Fruit fly (Drosophila melanogaster) whole organism, pupa: ENCODE measurements around the gene smp-30.
A peak's percentile ranks its signal among the peaks of the same experiment; 100 is the strongest.

Experiments
- CG10348 ChIP-seq: fragments of 200-800 bp; sonication (Bioruptor generic); IDR thresholded peaks from 2 replicates; pipeline ENCODE4 v1.3.6; 2022; ENCODE audit warnings: missing biosample characterization, missing genetic modification characterization
- CG12605 ChIP-seq: fragments of 200-800 bp; sonication (Bioruptor generic); IDR thresholded peaks from 2 replicates; pipeline ENCODE4 v1.3.6; 2022; ENCODE audit warnings: missing biosample characterization, missing genetic modification characterization
- CG13204 ChIP-seq: fragments of 200-800 bp; sonication (Bioruptor generic); optimal IDR thresholded peaks from 2 replicates; lab custom pipeline; 2018; ENCODE audit warnings: missing biosample characterization, mild to moderate bottlenecking, missing genetic modification characterization, moderate library complexity
- CG14655 ChIP-seq: fragments of 200-800 bp; sonication (Bioruptor generic); optimal IDR thresholded peaks from 3 replicates; lab custom pipeline; 2017; ENCODE audit warnings: mild to moderate bottlenecking, missing biosample characterization, missing genetic modification reagents, missing genetic modification characterization
- CG15710 ChIP-seq: fragments of 200-800 bp; sonication (Bioruptor generic); optimal IDR thresholded peaks from 2 replicates; lab custom pipeline; 2018; ENCODE audit warnings: missing biosample characterization, mild to moderate bottlenecking, missing genetic modification characterization, moderate library complexity
- CG17806 ChIP-seq: fragments of 200-800 bp; sonication (Bioruptor generic); optimal IDR thresholded peaks from 2 replicates; lab custom pipeline; 2018; ENCODE audit warnings: missing biosample characterization, mild to moderate bottlenecking, missing genetic modification characterization, moderate library complexity
- CG32121 ChIP-seq: fragments of 200-800 bp; sonication (Bioruptor generic); IDR thresholded peaks from 2 replicates; pipeline ENCODE4 v1.3.6; 2022; ENCODE audit warnings: missing biosample characterization, missing genetic modification characterization
- CG34367 ChIP-seq: fragments of 200-800 bp; sonication (Bioruptor generic); optimal IDR thresholded peaks from 2 replicates; lab custom pipeline; 2018; ENCODE audit warnings: missing biosample characterization, mild to moderate bottlenecking, missing genetic modification characterization
- CG4496 ChIP-seq: fragments of 200-800 bp; sonication (Bioruptor generic); IDR thresholded peaks from 3 replicates; pipeline ENCODE4 v1.3.6; 2022; ENCODE audit warnings: missing biosample characterization, missing genetic modification characterization
- CG8159 ChIP-seq: fragments of 200-800 bp; sonication (Bioruptor generic); optimal IDR thresholded peaks from 3 replicates; lab custom pipeline; 2018; ENCODE audit warnings: missing biosample characterization, mild to moderate bottlenecking, missing genetic modification characterization, moderate library complexity
- CG8301 ChIP-seq: fragments of 200-800 bp; sonication (Bioruptor generic); optimal IDR thresholded peaks from 2 replicates; lab custom pipeline; 2018; ENCODE audit warnings: missing biosample characterization, mild to moderate bottlenecking, missing genetic modification characterization
- CG9948 ChIP-seq: fragments of 200-800 bp; sonication (Bioruptor generic); optimal IDR thresholded peaks from 2 replicates; lab custom pipeline; 2018; ENCODE audit warnings: missing biosample characterization, mild to moderate bottlenecking, missing genetic modification characterization, moderate library complexity
- D1 ChIP-seq: fragments of 200-800 bp; sonication (Bioruptor generic); optimal IDR thresholded peaks from 2 replicates; lab custom pipeline; 2018; ENCODE audit warnings: missing biosample characterization, mild to moderate bottlenecking, missing genetic modification characterization, moderate library complexity
- EcR ChIP-seq: fragments of 200-800 bp; sonication (Bioruptor generic); optimal IDR thresholded peaks from 3 replicates; lab custom pipeline; 2019; ENCODE audit warnings: missing biosample characterization, missing genetic modification characterization, mild to moderate bottlenecking, moderate library complexity, missing genetic modification reagents
- Ets98B ChIP-seq: fragments of 200-800 bp; sonication (Bioruptor generic); IDR thresholded peaks from 2 replicates; pipeline ENCODE4 v1.3.6; 2022; ENCODE audit warnings: missing biosample characterization, missing genetic modification characterization
- Pif1A ChIP-seq: fragments of 200-800 bp; sonication (Bioruptor generic); optimal IDR thresholded peaks from 3 replicates; lab custom pipeline; 2016; ENCODE audit warnings: missing biosample characterization, missing genetic modification characterization
- Pif1B ChIP-seq: fragments of 200-800 bp; sonication (Bioruptor generic); optimal IDR thresholded peaks from 3 replicates; lab custom pipeline; 2016; ENCODE audit warnings: missing biosample characterization, missing genetic modification characterization
- Snoo ChIP-seq: fragments of 200-800 bp; sonication (Bioruptor generic); optimal IDR thresholded peaks from 3 replicates; lab custom pipeline; 2017; ENCODE audit warnings: missing biosample characterization, mild to moderate bottlenecking, missing genetic modification characterization, inconsistent platforms
- fd96Ca ChIP-seq: fragments of 200-800 bp; sonication (Bioruptor generic); IDR thresholded peaks from 3 replicates; pipeline ENCODE4 v1.3.6; 2022; ENCODE audit warnings: missing biosample characterization, missing genetic modification characterization
- gl ChIP-seq: fragments of 200-800 bp; sonication (Bioruptor generic); optimal IDR thresholded peaks from 2 replicates; lab custom pipeline; 2018; ENCODE audit warnings: missing biosample characterization, mild to moderate bottlenecking, missing genetic modification characterization
- rn ChIP-seq: fragments of 200-800 bp; sonication (Bioruptor generic); IDR thresholded peaks from 2 replicates; pipeline ENCODE4 v1.3.6; 2022; ENCODE audit warnings: missing biosample characterization, missing genetic modification characterization

The smp-30 gene

dm6 chr3R:14740658-14741191 is 10.3 kb downstream of the smp-30 start:
- peak; percentile 41 for TF ChIP-seq CG14655 (GFP tag; lab: Kevin White, UChicago)
- TF ChIP-seq CG8301 (tag; lab: Kevin White, UChicago), result peak; percentile 10
- peak; percentile 44 for TF ChIP-seq Pif1A (GFP tag; lab: Kevin White, UChicago)
- peak; percentile 13 for TF ChIP-seq CG8159 (tag; lab: Kevin White, UChicago)
- peak; percentile 8 for TF ChIP-seq Pif1B
- TF ChIP-seq fd96Ca (GFP tag; lab: Robert Waterston, UW), result 0 out of 3 replicates have a peak, but pooled peaks have one; percentile 50
- no peak for TF ChIP-seq CG10348 (GFP tag; lab: Robert Waterston, UW)
- peak; percentile 12 for TF ChIP-seq CG34367
- TF ChIP-seq CG9948 (tag; lab: Kevin White, UChicago), result peak; percentile 14
- TF ChIP-seq CG32121 (GFP tag; lab: Robert Waterston, UW), result 0 out of 2 replicates have a peak, but pooled peaks have one; percentile 34
- no peak for TF ChIP-seq D1
- peak; percentile 49; the same call in 1 of the 3 replicates for TF ChIP-seq CG4496 (GFP tag; lab: Robert Waterston, UW)
- TF ChIP-seq Snoo (tag; lab: Kevin White, UChicago), result peak; percentile 57
- peak; percentile 21 for TF ChIP-seq CG13204
- peak; percentile 37 for TF ChIP-seq CG15710 (tag; lab: Kevin White, UChicago)
- TF ChIP-seq rn, result no peak
- peak; percentile 55 for TF ChIP-seq Ets98B (GFP tag; lab: Robert Waterston, UW)
- TF ChIP-seq CG12605 (GFP tag; lab: Robert Waterston, UW), result peak; percentile 43
- TF ChIP-seq gl, result no peak
- no peak for TF ChIP-seq CG17806 (tag; lab: Kevin White, UChicago)
- TF ChIP-seq EcR (GFP tag; lab: Kevin White, UChicago), result peak; percentile 26
- TF ChIP-seq, all 21 proteins: peak for 16

- TF ChIP-seq CG9948 (tag; lab: Kevin White, UChicago) (no peak), CG34367 (no peak), Ets98B (GFP tag; lab: Robert Waterston, UW) (no peak), CG14655 (GFP tag; lab: Kevin White, UChicago) (no peak), Snoo (tag; lab: Kevin White, UChicago) (no peak), CG17806 (tag; lab: Kevin White, UChicago) (no peak), CG32121 (GFP tag; lab: Robert Waterston, UW) (no peak), EcR (GFP tag; lab: Kevin White, UChicago) (no peak), gl (no peak), rn (no peak), fd96Ca (GFP tag; lab: Robert Waterston, UW) (no peak)
These were observed 10.9 kb downstream of the smp-30 start for dm6 chr3R:14740253-14740522.

dm6 chr3R:14739501-14740252 is 11.4 kb downstream of the smp-30 start:
- peak; percentile 42; the same call in 1 of the 3 replicates for TF ChIP-seq CG4496 (GFP tag; lab: Robert Waterston, UW)
- no peak for TF ChIP-seq Snoo (tag; lab: Kevin White, UChicago)
- TF ChIP-seq D1, result no peak
- TF ChIP-seq CG32121 (GFP tag; lab: Robert Waterston, UW), result 0 out of 2 replicates have a peak, but pooled peaks have one; percentile 13

DNA sequence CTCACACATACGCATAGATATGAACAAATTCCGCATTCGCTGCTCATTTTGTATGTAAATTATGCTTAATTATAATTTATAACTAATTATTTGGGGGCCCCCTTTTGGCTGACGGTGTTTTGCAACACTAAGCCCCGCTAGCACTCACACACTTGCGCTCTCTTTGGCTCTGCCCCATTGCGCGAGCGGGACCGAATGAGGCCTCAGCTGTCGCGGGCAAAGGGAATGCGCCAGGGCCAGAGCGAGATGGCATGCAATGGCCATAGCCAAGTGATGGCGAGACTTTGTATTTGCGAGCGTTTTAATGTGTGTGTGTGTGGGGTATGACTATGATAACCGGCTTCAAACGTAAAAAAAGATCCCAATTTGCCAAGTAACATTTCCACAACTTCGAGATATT is 12.0 kb downstream of the smp-30 start:
- TF ChIP-seq CG10348 (GFP tag; lab: Robert Waterston, UW), result no peak
- TF ChIP-seq CG8159 (tag; lab: Kevin White, UChicago), result peak; percentile 22
- peak; percentile 44 for TF ChIP-seq CG13204
- TF ChIP-seq CG32121 (GFP tag; lab: Robert Waterston, UW), result peak; percentile 76
- no peak for TF ChIP-seq CG34367
- TF ChIP-seq rn, result no peak
- TF ChIP-seq Snoo (tag; lab: Kevin White, UChicago), result no peak
- TF ChIP-seq D1, result no peak
- peak; percentile 2 for TF ChIP-seq CG14655 (GFP tag; lab: Kevin White, UChicago)
- TF ChIP-seq CG8301 (tag; lab: Kevin White, UChicago), result no peak
- TF ChIP-seq CG12605 (GFP tag; lab: Robert Waterston, UW), result peak; percentile 27; the same call in 1 of the 2 replicates
- TF ChIP-seq CG17806 (tag; lab: Kevin White, UChicago), result no peak
- peak; percentile 22 for TF ChIP-seq Pif1B
- peak; percentile 62; the same call in 2 of the 3 replicates for TF ChIP-seq fd96Ca (GFP tag; lab: Robert Waterston, UW)
- peak; percentile 47 for TF ChIP-seq gl
- peak; percentile 19 for TF ChIP-seq CG15710 (tag; lab: Kevin White, UChicago)
- TF ChIP-seq Ets98B (GFP tag; lab: Robert Waterston, UW), result peak; percentile 70
- TF ChIP-seq Pif1A (GFP tag; lab: Kevin White, UChicago), result no peak
- TF ChIP-seq CG4496 (GFP tag; lab: Robert Waterston, UW), result peak; percentile 86
- no peak for TF ChIP-seq CG9948 (tag; lab: Kevin White, UChicago)
- TF ChIP-seq EcR (GFP tag; lab: Kevin White, UChicago), result peak; percentile 25

dm6 chr3R:14737894-14738860 is 12.9 kb downstream of the smp-30 start:
- TF ChIP-seq CG12605 (GFP tag; lab: Robert Waterston, UW) (peak; percentile 96), CG15710 (tag; lab: Kevin White, UChicago) (peak; percentile 96), Pif1A (GFP tag; lab: Kevin White, UChicago) (peak; percentile 96), CG9948 (tag; lab: Kevin White, UChicago) (peak; percentile 94), CG14655 (GFP tag; lab: Kevin White, UChicago) (peak; percentile 96), CG4496 (GFP tag; lab: Robert Waterston, UW) (peak; percentile 99), Ets98B (GFP tag; lab: Robert Waterston, UW) (peak; percentile 98), Snoo (tag; lab: Kevin White, UChicago) (peak; percentile 97), CG8301 (tag; lab: Kevin White, UChicago) (peak; percentile 97), CG17806 (tag; lab: Kevin White, UChicago) (peak; percentile 97), CG10348 (GFP tag; lab: Robert Waterston, UW) (peak; percentile 86), D1 (peak; percentile 82), CG32121 (GFP tag; lab: Robert Waterston, UW) (peak; percentile 98), CG13204 (peak; percentile 84), rn (peak; percentile 97), fd96Ca (GFP tag; lab: Robert Waterston, UW) (peak; percentile 96), EcR (GFP tag; lab: Kevin White, UChicago) (peak; percentile 99), Pif1B (peak; percentile 96), CG34367 (peak; percentile 94), CG8159 (tag; lab: Kevin White, UChicago) (peak; percentile 95), gl (peak; percentile 78)
